Worm (Caenorhabditis elegans): Measurements from ENCODE around the gene clec-251.

clec-251 gene

DNA sequence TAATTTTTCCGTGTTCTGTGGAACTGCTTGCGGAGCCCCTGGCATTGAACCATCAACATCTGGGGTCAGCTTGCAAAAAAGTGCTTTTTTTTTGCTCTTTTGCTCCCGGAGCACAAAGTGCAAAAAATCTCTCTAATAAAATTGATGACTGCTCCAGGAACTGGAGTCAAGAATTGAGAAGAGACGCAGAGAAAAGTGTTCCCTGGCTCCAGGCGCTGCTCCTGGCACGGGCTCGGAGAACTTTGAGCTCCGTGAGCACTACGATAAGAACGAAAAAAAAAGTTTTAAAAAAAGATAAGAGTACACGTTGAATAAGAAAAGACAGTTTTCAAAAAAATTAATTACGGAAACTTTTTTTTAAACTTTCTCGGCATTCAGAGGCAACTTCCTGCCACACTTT is 36.0 kb upstream of the clec-251 start:
- no peak for TF ChIP-seq tbx-2 (tag; optimal IDR thresholded peaks at IDR 0.05)
- no peak for TF ChIP-seq hlh-15 (tag; optimal IDR thresholded peaks at IDR 0.05)
- TF ChIP-seq dve-1 (tag; optimal IDR thresholded peaks at IDR 0.05) = no peak
- TF ChIP-seq che-1 (tag; optimal IDR thresholded peaks at IDR 0.05) = no peak
- no peak for TF ChIP-seq ceh-14 (tag; optimal IDR thresholded peaks at IDR 0.05)
- no peak for TF ChIP-seq hlh-8 (tag; optimal IDR thresholded peaks at IDR 0.05)
- TF ChIP-seq pha-2 (tag; optimal IDR thresholded peaks at IDR 0.05) = no peak
- no peak for TF ChIP-seq pqm-1 (tag; optimal IDR thresholded peaks at IDR 0.05)

DNA sequence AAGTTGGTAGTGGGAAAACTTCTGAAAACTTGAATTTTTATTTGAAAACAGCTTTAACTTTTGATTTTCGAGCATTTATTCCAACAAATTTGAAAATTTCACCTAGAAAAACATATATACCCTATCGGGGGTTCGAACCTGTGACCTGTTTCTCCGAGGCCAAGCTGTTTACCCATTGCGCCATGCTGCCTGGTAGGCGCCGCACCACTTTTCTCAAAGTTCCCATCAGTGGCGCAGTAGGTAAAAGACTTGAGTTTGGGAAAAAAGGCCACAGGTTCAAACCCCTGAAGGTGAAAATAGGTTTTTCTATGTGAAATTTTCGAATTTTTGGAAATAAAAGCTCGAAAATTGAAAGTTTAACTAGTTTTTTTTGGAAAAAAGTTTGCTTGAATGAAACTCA is 33.8 kb upstream of the clec-251 start:
- no peak for TF ChIP-seq C38D4.7 (GFP tag; optimal IDR thresholded peaks at IDR 0.05)
- TF ChIP-seq hlh-6 (tag; optimal IDR thresholded peaks at IDR 0.05) = no peak
- TF ChIP-seq ceh-19 (GFP tag; optimal IDR thresholded peaks at IDR 0.05) = no peak
- no peak for TF ChIP-seq ref-2 (tag; optimal IDR thresholded peaks at IDR 0.05)
- no peak for TF ChIP-seq hlh-15 (tag; optimal IDR thresholded peaks at IDR 0.05)
- TF ChIP-seq K02D7.2 (tag; optimal IDR thresholded peaks at IDR 0.05) = no peak
- no peak for TF ChIP-seq ceh-14 (tag; optimal IDR thresholded peaks at IDR 0.05)
- TF ChIP-seq hlh-8 (tag; optimal IDR thresholded peaks at IDR 0.05) = no peak
- no peak for TF ChIP-seq unc-55 (GFP tag; optimal IDR thresholded peaks at IDR 0.05)
- TF ChIP-seq pag-3 (tag; optimal IDR thresholded peaks at IDR 0.05; ENCODE audit: borderline replicate concordance) = no peak
- TF ChIP-seq ztf-16 (tag; optimal IDR thresholded peaks at IDR 0.05) = no peak
- TF ChIP-seq gmeb-2 (tag; optimal IDR thresholded peaks at IDR 0.05) = no peak
- no peak for TF ChIP-seq che-1 (tag; optimal IDR thresholded peaks at IDR 0.05)
- no peak for TF ChIP-seq fkh-10 (GFP tag; optimal IDR thresholded peaks at IDR 0.05)
- TF ChIP-seq ceh-31 (tag; optimal IDR thresholded peaks at IDR 0.05) = no peak
- TF ChIP-seq Y22D7AL.16 (tag; optimal IDR thresholded peaks at IDR 0.05) = no peak

DNA sequence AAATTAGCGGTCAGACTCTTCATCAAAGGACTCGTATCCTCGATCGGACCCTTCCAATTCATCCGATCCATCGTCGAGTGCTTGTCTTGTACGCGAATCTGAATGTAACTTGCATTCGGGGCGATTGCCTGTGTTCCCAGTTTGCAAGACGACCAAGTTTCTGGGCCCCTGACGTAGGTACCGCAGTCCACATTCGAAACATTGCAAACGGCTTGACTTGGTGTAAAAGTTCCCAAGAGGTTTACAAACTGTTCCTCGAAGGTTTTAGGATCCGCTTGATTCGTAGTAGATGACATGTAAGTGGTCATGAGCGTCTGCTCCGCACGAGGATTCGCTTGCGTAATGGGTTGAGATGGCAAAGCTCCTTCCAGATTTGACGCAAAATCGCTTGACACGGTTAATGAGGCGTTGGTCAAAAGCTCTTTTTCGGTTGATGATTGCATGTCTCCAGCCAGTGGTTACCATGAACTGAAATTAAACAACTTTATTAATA is 29.5 kb upstream of the clec-251 start, which contains the start of gene Y17D7B.4:
Y17D7B.4 (minus strand) TSS at position 443 of the 493 bp plus-strand sequence.
- TF ChIP-seq elt-2 (tag; optimal IDR thresholded peaks at IDR 0.05) = no peak
- TF ChIP-seq unc-42 (tag; optimal IDR thresholded peaks at IDR 0.05) = no peak
- no peak for TF ChIP-seq rnt-1 (tag; optimal IDR thresholded peaks at IDR 0.05)
- TF ChIP-seq unc-55 (GFP tag; optimal IDR thresholded peaks at IDR 0.05) = no peak
- TF ChIP-seq eyg-1 (tag; optimal IDR thresholded peaks at IDR 0.05) = no peak
- no peak for TF ChIP-seq ceh-2 (tag; optimal IDR thresholded peaks at IDR 0.05)
- no peak for TF ChIP-seq ttx-3 (tag; optimal IDR thresholded peaks at IDR 0.05)
- TF ChIP-seq sdc-2 (tag; optimal IDR thresholded peaks at IDR 0.05) = no peak
- no peak for TF ChIP-seq mec-3 (tag; optimal IDR thresholded peaks at IDR 0.05; ENCODE audit: borderline replicate concordance)
- TF ChIP-seq hlh-6 (tag; optimal IDR thresholded peaks at IDR 0.05) = no peak
- no peak for TF ChIP-seq ceh-6 (GFP tag; optimal IDR thresholded peaks at IDR 0.05)
- no peak for TF ChIP-seq ceh-30 (tag; optimal IDR thresholded peaks at IDR 0.05)
- no peak for TF ChIP-seq lin-11 (tag; optimal IDR thresholded peaks at IDR 0.05)
- no peak for TF ChIP-seq K09A11.1 (tag; optimal IDR thresholded peaks at IDR 0.05; ENCODE audit: insufficient read depth)
- TF ChIP-seq madf-2 (tag; optimal IDR thresholded peaks at IDR 0.05) = no peak
- TF ChIP-seq ahr-1 (tag; optimal IDR thresholded peaks at IDR 0.05) = no peak
- no peak for TF ChIP-seq ets-4 (tag; optimal IDR thresholded peaks at IDR 0.05)
- TF ChIP-seq ceh-45 (GFP tag; IDR thresholded peaks at IDR 0.05) = no peak
- no peak for TF ChIP-seq dmd-4 (tag; optimal IDR thresholded peaks at IDR 0.05; ENCODE audit: borderline replicate concordance)

DNA sequence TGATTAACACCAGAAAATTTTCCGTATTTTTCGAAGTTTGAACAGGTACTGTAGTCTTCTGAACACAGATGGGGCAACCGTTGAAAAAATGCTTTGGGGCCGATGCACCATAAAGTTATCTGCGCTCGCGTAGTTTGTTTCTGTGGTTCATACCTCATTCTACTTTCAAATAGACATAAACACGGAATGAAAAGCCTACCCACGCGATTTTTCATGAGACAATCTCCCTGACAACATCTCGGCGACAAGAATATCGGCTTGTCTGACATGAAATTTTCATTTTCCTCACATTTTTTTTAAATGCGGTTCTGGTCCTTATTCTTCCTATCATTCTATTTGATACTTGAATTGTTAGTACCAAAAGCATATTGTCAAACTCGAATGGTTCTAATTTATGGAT is 26.0 kb upstream of the clec-251 start, which contains the start of gene clec-257:
clec-257 (plus strand) TSS at position 301 of the 400 bp plus-strand sequence.
- TF ChIP-seq ceh-2 (tag; optimal IDR thresholded peaks at IDR 0.05) = no peak
- no peak for TF ChIP-seq syd-9 (tag; optimal IDR thresholded peaks at IDR 0.05)
- TF ChIP-seq sdc-2 (tag; optimal IDR thresholded peaks at IDR 0.05) = no peak
- TF ChIP-seq ets-4 (tag; optimal IDR thresholded peaks at IDR 0.05) = no peak
- TF ChIP-seq che-1 (tag; optimal IDR thresholded peaks at IDR 0.05) = no peak
- no peak for TF ChIP-seq gmeb-2 (tag; optimal IDR thresholded peaks at IDR 0.05)
- TF ChIP-seq tbx-7 (tag; optimal IDR thresholded peaks at IDR 0.05) = no peak
- no peak for TF ChIP-seq elt-4 (tag; optimal IDR thresholded peaks at IDR 0.05)
- TF ChIP-seq T23F11.4 (GFP tag; optimal IDR thresholded peaks at IDR 0.05) = no peak
- TF ChIP-seq tbx-2 (tag; optimal IDR thresholded peaks at IDR 0.05) = no peak
- no peak for TF ChIP-seq npax-4 (tag; optimal IDR thresholded peaks at IDR 0.05)
- TF ChIP-seq F13H6.1 (tag; optimal IDR thresholded peaks at IDR 0.05) = no peak

All from whole organism, late embryonic.